Fruit fly (Drosophila melanogaster) whole organism, embryonic: Measurements from ENCODE around the gene Mnn1.
A peak's percentile ranks its signal among the peaks of the same experiment; 100 is the strongest.

Experiments
- CG10267 ChIP-seq: fragments of 200-800 bp; sonication (Bioruptor generic); optimal IDR thresholded peaks from 2 replicates; lab custom pipeline; 2018; ENCODE audit warnings: missing biosample characterization, mild to moderate bottlenecking, missing genetic modification characterization, moderate library complexity
- CG10431 ChIP-seq: fragments of 200-800 bp; sonication (Bioruptor generic); optimal IDR thresholded peaks from 3 replicates; lab custom pipeline; 2018; ENCODE audit warnings: missing biosample characterization, mild to moderate bottlenecking, missing genetic modification characterization
- CG10654 ChIP-seq: fragments of 200-800 bp; sonication (Bioruptor generic); optimal IDR thresholded peaks from 2 replicates; lab custom pipeline; 2016; ENCODE audit warnings: missing biosample characterization, missing genetic modification characterization
- CG11504 ChIP-seq: fragments of 200-800 bp; sonication (Bioruptor generic); optimal IDR thresholded peaks from 3 replicates; lab custom pipeline; 2019; ENCODE audit warnings: missing biosample characterization, mild to moderate bottlenecking, missing genetic modification characterization, moderate library complexity
- CG11560 ChIP-seq: fragments of 200-800 bp; sonication (Bioruptor generic); IDR thresholded peaks from 3 replicates; pipeline ENCODE4 v1.3.6; 2022; ENCODE audit warnings: missing biosample characterization, missing genetic modification characterization
- CG11695 ChIP-seq: fragments of 200-800 bp; sonication (Bioruptor generic); IDR thresholded peaks from 3 replicates; pipeline ENCODE4 v1.3.6; 2022; ENCODE audit warnings: missing biosample characterization, missing genetic modification characterization
- CG1233 ChIP-seq: fragments of 200-800 bp; sonication (Bioruptor generic); optimal IDR thresholded peaks from 4 replicates; lab custom pipeline; 2018; ENCODE audit warnings: missing biosample characterization, mild to moderate bottlenecking, missing genetic modification characterization
- CG12659 ChIP-seq: fragments of 200-800 bp; sonication (Bioruptor generic); optimal IDR thresholded peaks from 3 replicates; lab custom pipeline; 2017; ENCODE audit warnings: mild to moderate bottlenecking, missing biosample characterization, missing genetic modification reagents, missing genetic modification characterization
- CG1603 ChIP-seq: fragments of 200-800 bp; sonication (Bioruptor generic); optimal IDR thresholded peaks from 2 replicates; lab custom pipeline; 2019; ENCODE audit warnings: missing biosample characterization, mild to moderate bottlenecking, missing genetic modification characterization, moderate library complexity
- CG17359 ChIP-seq: fragments of 200-800 bp; sonication (Bioruptor generic); optimal IDR thresholded peaks from 3 replicates; lab custom pipeline; 2018; ENCODE audit warnings: missing biosample characterization, mild to moderate bottlenecking, missing genetic modification characterization, moderate library complexity
- CG17385 ChIP-seq: fragments of 200-800 bp; sonication (Bioruptor generic); optimal IDR thresholded peaks from 3 replicates; lab custom pipeline; 2018; ENCODE audit warnings: missing biosample characterization, mild to moderate bottlenecking, missing genetic modification characterization
- CG2116 ChIP-seq: fragments of 200-800 bp; sonication (Bioruptor generic); optimal IDR thresholded peaks from 3 replicates; lab custom pipeline; 2018; ENCODE audit warnings: missing biosample characterization, mild to moderate bottlenecking, missing genetic modification characterization
- CG30020 ChIP-seq: fragments of 200-800 bp; optimal IDR thresholded peaks from 2 replicates; lab custom pipeline; 2019; ENCODE audit warnings: missing biosample characterization, mild to moderate bottlenecking, missing genetic modification characterization, moderate library complexity
- CG31388 ChIP-seq: fragments of 200-800 bp; sonication (Bioruptor generic); optimal IDR thresholded peaks from 2 replicates; lab custom pipeline; 2016; ENCODE audit warnings: missing biosample characterization, missing genetic modification characterization
- CG42726 ChIP-seq: fragments of 200-800 bp; sonication (Bioruptor generic); IDR thresholded peaks from 2 replicates; pipeline ENCODE4 v1.3.6; 2022; ENCODE audit warnings: missing biosample characterization, missing genetic modification characterization; ENCODE audit not compliant: partially characterized antibody
- CG4617 ChIP-seq: fragments of 200-800 bp; sonication (Bioruptor generic); optimal IDR thresholded peaks from 3 replicates; lab custom pipeline; 2016; ENCODE audit warnings: missing biosample characterization, missing genetic modification characterization, borderline replicate concordance
- CG5245 ChIP-seq: fragments of 200-800 bp; sonication (Bioruptor generic); optimal IDR thresholded peaks from 3 replicates; lab custom pipeline; 2016; ENCODE audit warnings: missing biosample characterization, missing genetic modification characterization
- CG6765 ChIP-seq: fragments of 200-800 bp; sonication (Bioruptor generic); optimal IDR thresholded peaks from 3 replicates; lab custom pipeline; 2017; ENCODE audit warnings: missing biosample characterization, mild to moderate bottlenecking, missing genetic modification characterization
- CG9876 ChIP-seq: fragments of 200-800 bp; sonication (Bioruptor generic); optimal IDR thresholded peaks from 2 replicates; lab custom pipeline; 2016; ENCODE audit warnings: missing biosample characterization, missing genetic modification characterization
- CG9932 ChIP-seq: fragments of 200-800 bp; sonication (Bioruptor generic); IDR thresholded peaks from 2 replicates; pipeline ENCODE4 v1.3.6; 2022; ENCODE audit warnings: missing biosample characterization, missing genetic modification characterization
- Dip2 ChIP-seq: fragments of 200-800 bp; sonication (Bioruptor generic); IDR thresholded peaks from 2 replicates; pipeline ENCODE4 v1.3.6; 2022; ENCODE audit warnings: missing biosample characterization, missing genetic modification characterization
- Dip3 ChIP-seq: fragments of 200-800 bp; sonication (Bioruptor generic); optimal IDR thresholded peaks from 3 replicates; lab custom pipeline; 2016; ENCODE audit warnings: missing biosample characterization, missing genetic modification characterization
- Doc2 ChIP-seq: fragments of 200-800 bp; sonication (Bioruptor generic); IDR thresholded peaks from 2 replicates; pipeline ENCODE4 v1.3.6; 2022; ENCODE audit warnings: missing biosample characterization, missing genetic modification characterization
- E2f2 ChIP-seq: fragments of 200-800 bp; sonication (Bioruptor generic); IDR thresholded peaks from 2 replicates; pipeline ENCODE4 v1.3.6; 2022; ENCODE audit warnings: missing biosample characterization, missing genetic modification characterization
- Gsc ChIP-seq: fragments of 200-800 bp; sonication (Bioruptor generic); IDR thresholded peaks from 2 replicates; pipeline ENCODE4 v1.3.6; 2022; ENCODE audit warnings: missing biosample characterization, missing genetic modification characterization
- H2.0 ChIP-seq: fragments of 200-800 bp; sonication (Bioruptor generic); IDR thresholded peaks from 2 replicates; pipeline ENCODE4 v1.3.6; 2022; ENCODE audit warnings: missing biosample characterization, missing genetic modification characterization
- Hmr ChIP-seq: fragments of 200-800 bp; sonication (Bioruptor generic); optimal IDR thresholded peaks from 3 replicates; lab custom pipeline; 2017; ENCODE audit warnings: mild to moderate bottlenecking, missing biosample characterization, missing genetic modification reagents, missing genetic modification characterization
- Kr ChIP-seq: fragments of 200-800 bp; sonication (Bioruptor generic); optimal IDR thresholded peaks from 2 replicates; lab custom pipeline; 2017; ENCODE audit warnings: missing biosample characterization, mild to moderate bottlenecking, missing genetic modification characterization
- Lpt ChIP-seq: fragments of >200 bp; optimal IDR thresholded peaks from 2 replicates; lab custom pipeline; 2018; ENCODE audit warnings: missing biosample characterization, missing genetic modification characterization
- Myb ChIP-seq: fragments of 200-800 bp; sonication (Bioruptor generic); optimal IDR thresholded peaks from 2 replicates; lab custom pipeline; 2016; ENCODE audit warnings: missing biosample characterization, missing genetic modification characterization
- Rx ChIP-seq: fragments of 200-800 bp; sonication (Bioruptor generic); IDR thresholded peaks from 2 replicates; pipeline ENCODE4 v1.3.6; 2022; ENCODE audit warnings: missing biosample characterization, missing genetic modification characterization
- YL-1 ChIP-seq: fragments of 200-800 bp; sonication (Bioruptor generic); optimal IDR thresholded peaks from 3 replicates; lab custom pipeline; 2017; ENCODE audit warnings: missing biosample characterization, mild to moderate bottlenecking, missing genetic modification characterization
- btn ChIP-seq: fragments of 200-800 bp; sonication (Bioruptor generic); optimal IDR thresholded peaks from 2 replicates; lab custom pipeline; 2016; ENCODE audit warnings: missing biosample characterization, missing genetic modification characterization
- disco-r ChIP-seq: fragments of 200-800 bp; sonication (Bioruptor generic); optimal IDR thresholded peaks from 2 replicates; lab custom pipeline; 2016; ENCODE audit warnings: missing biosample characterization, missing genetic modification characterization
- dmrt11E ChIP-seq: fragments of 200-800 bp; sonication (Bioruptor generic); optimal IDR thresholded peaks from 3 replicates; lab custom pipeline; 2018; ENCODE audit warnings: missing biosample characterization, mild to moderate bottlenecking, missing genetic modification characterization, moderate library complexity
- gfzf ChIP-seq: fragments of 200-800 bp; sonication (Bioruptor generic); optimal IDR thresholded peaks from 2 replicates; lab custom pipeline; 2016; ENCODE audit warnings: missing biosample characterization, mild to moderate bottlenecking, missing genetic modification characterization, moderate library complexity
- gro ChIP-seq: fragments of 200-800 bp; sonication (Bioruptor generic); optimal IDR thresholded peaks from 2 replicates; lab custom pipeline; 2016; ENCODE audit warnings: missing biosample characterization, missing genetic modification characterization
- h ChIP-seq: fragments of >200 bp; optimal IDR thresholded peaks from 2 replicates; lab custom pipeline; 2017
- hkb ChIP-seq, 2 experiments: fragments of 200-800 bp in 1 of 2; fragments of >200 bp in 1 of 2; sonication (Bioruptor generic) in 1 of 2; IDR thresholded peaks in 1 of 2; optimal IDR thresholded peaks in 1 of 2; 2 replicates each; pipeline versions ENCODE4 v1.3.6 to Lab custom; 2017 to 2022; ENCODE audit warnings: missing biosample characterization in 1 of 2, missing genetic modification characterization in 1 of 2
- jumu ChIP-seq: fragments of 200-800 bp; sonication (Bioruptor generic); optimal IDR thresholded peaks from 3 replicates; lab custom pipeline; 2016; ENCODE audit warnings: missing biosample characterization, missing genetic modification characterization
- nau ChIP-seq: fragments of 200-800 bp; sonication (Bioruptor generic); optimal IDR thresholded peaks from 3 replicates; lab custom pipeline; 2017; ENCODE audit warnings: missing biosample characterization, mild to moderate bottlenecking, missing genetic modification characterization, missing genetic modification reagents
- nmo ChIP-seq: fragments of 200-800 bp; sonication (Bioruptor generic); optimal IDR thresholded peaks from 2 replicates; lab custom pipeline; 2018; ENCODE audit warnings: missing biosample characterization, mild to moderate bottlenecking, missing genetic modification characterization, moderate library complexity
- pb ChIP-seq: fragments of 200-800 bp; sonication (Bioruptor generic); optimal IDR thresholded peaks from 3 replicates; lab custom pipeline; 2016; ENCODE audit warnings: missing biosample characterization, missing genetic modification characterization
- phol ChIP-seq: fragments of 200-800 bp; sonication (Bioruptor generic); optimal IDR thresholded peaks from 3 replicates; lab custom pipeline; 2018; ENCODE audit warnings: missing biosample characterization, mild to moderate bottlenecking, missing genetic modification characterization, moderate library complexity
- pzg ChIP-seq: fragments of 200-800 bp; sonication (Bioruptor generic); optimal IDR thresholded peaks from 3 replicates; lab custom pipeline; 2018; ENCODE audit warnings: missing biosample characterization, mild to moderate bottlenecking, missing genetic modification characterization, moderate library complexity
- schlank ChIP-seq: fragments of 200-800 bp; sonication (Bioruptor generic); optimal IDR thresholded peaks from 2 replicates; lab custom pipeline; 2018; ENCODE audit warnings: missing biosample characterization, mild to moderate bottlenecking, missing genetic modification characterization
- sens ChIP-seq: fragments of 200-800 bp; sonication (Bioruptor generic); peaks from one replicate; lab custom pipeline; 2016; ENCODE audit warnings: missing biosample characterization, missing genetic modification characterization
- sim ChIP-seq: fragments of 200-800 bp; sonication (Bioruptor generic); IDR thresholded peaks from 2 replicates; pipeline ENCODE4 v1.3.6; 2022; ENCODE audit warnings: missing biosample characterization, missing genetic modification characterization
- sob ChIP-seq: fragments of 200-800 bp; sonication (Bioruptor generic); IDR thresholded peaks from 2 replicates; pipeline ENCODE4 v1.3.6; 2022; ENCODE audit warnings: missing biosample characterization, missing genetic modification characterization
- stc ChIP-seq: fragments of 200-800 bp; sonication (Bioruptor generic); IDR thresholded peaks from 2 replicates; pipeline ENCODE4 v1.3.6; 2022; ENCODE audit warnings: missing biosample characterization, missing genetic modification characterization

The Mnn1 gene

dm6 chr2L:7063721-7064179 lies 7.6 kb downstream of the Mnn1 start, which contains the start of gene Sem1 (continued):
- TF ChIP-seq CG10654 (GFP tag; lab: Kevin White, UChicago), result no peak
- TF ChIP-seq pzg, result peak; percentile 55
- no peak for TF ChIP-seq nau (GFP tag; lab: Kevin White, UChicago)
- TF ChIP-seq hkb (optimal IDR thresholded peaks at IDR 0.05; lab: Kevin White, UChicago), result no peak
- TF ChIP-seq hkb (GFP tag; IDR thresholded peaks at IDR 0.05; lab: Robert Waterston, UW), result no peak
- TF ChIP-seq CG17385 (GFP tag; lab: Kevin White, UChicago), result no peak
- no peak for TF ChIP-seq sim (GFP tag; lab: Robert Waterston, UW)
- TF ChIP-seq CG17359 (tag; lab: Kevin White, UChicago), result no peak
- peak; percentile 42 for TF ChIP-seq Myb
- peak; percentile 31 for TF ChIP-seq YL-1 (GFP tag; lab: Kevin White, UChicago)
- peak; percentile 29 for TF ChIP-seq CG4617 (GFP tag; lab: Kevin White, UChicago)
- peak; percentile 11 for TF ChIP-seq CG10267 (tag; lab: Kevin White, UChicago)
- TF ChIP-seq dmrt11E, result no peak
- TF ChIP-seq E2f2, result peak; percentile 36; the same call in 1 of the 2 replicates
- peak; percentile 5 for TF ChIP-seq phol (tag; lab: Kevin White, UChicago)
- TF ChIP-seq CG30020 (tag; lab: Kevin White, UChicago), result peak; percentile 47
- no peak for TF ChIP-seq schlank (tag; lab: Kevin White, UChicago)
- TF ChIP-seq H2.0 (GFP tag; lab: Robert Waterston, UW), result no peak
- TF ChIP-seq CG5245 (GFP tag; lab: Kevin White, UChicago), result no peak
- no peak for TF ChIP-seq Hmr (GFP tag; lab: Kevin White, UChicago)
- peak; percentile 39; the same call in 1 of the 2 replicates for TF ChIP-seq CG9932 (GFP tag; lab: Robert Waterston, UW)
- TF ChIP-seq gfzf (GFP tag; lab: Kevin White, UChicago), result peak; percentile 86
- TF ChIP-seq, all 482 proteins: peak for 33

dm6 chr2L:7065687-7066086 lies 9.6 kb downstream of the Mnn1 start, which contains the start of gene Nuf2:
Gene Nuf2 (minus strand): TSS chr2L:7065837.
- TF ChIP-seq btn (no peak), Kr (GFP tag; lab: Kevin White, UChicago) (no peak), sob (GFP tag; lab: Robert Waterston, UW) (no peak), CG1233 (GFP tag; lab: Kevin White, UChicago) (no peak), Lpt (no peak), disco-r (GFP tag; lab: Kevin White, UChicago) (no peak), CG11695 (no peak), CG31388 (GFP tag; lab: Kevin White, UChicago) (no peak), CG2116 (GFP tag; lab: Kevin White, UChicago) (peak; percentile 37), CG1603 (peak; percentile 78), CG42726 (GFP tag; lab: Robert Waterston, UW) (no peak), CG30020 (tag; lab: Kevin White, UChicago) (peak; percentile 82), Rx (GFP tag; lab: Robert Waterston, UW) (no peak), Gsc (GFP tag; lab: Robert Waterston, UW) (no peak), CG11560 (no peak), nmo (peak; percentile 46), sens (GFP tag; lab: Kevin White, UChicago) (peak; percentile 47), h (lab: Kevin White, UChicago) (no peak), Myb (peak; percentile 98), Dip2 (GFP tag; lab: Robert Waterston, UW) (no peak), CG11504 (tag; lab: Kevin White, UChicago) (peak; percentile 58), CG12659 (GFP tag; lab: Kevin White, UChicago) (peak; percentile 41), CG17385 (GFP tag; lab: Kevin White, UChicago) (no peak), Dip3 (no peak), CG9876 (GFP tag; lab: Kevin White, UChicago) (no peak), Doc2 (no peak), gro (no peak), jumu (no peak), pb (GFP tag; lab: Kevin White, UChicago) (no peak), CG10431 (GFP tag; lab: Kevin White, UChicago) (no peak), CG10267 (tag; lab: Kevin White, UChicago) (peak; percentile 15), stc (no peak), CG6765 (GFP tag; lab: Kevin White, UChicago) (no peak)
